Worm (Caenorhabditis elegans) whole organism, late embryonic: Measurements from ENCODE around the gene aat-6.

Source experiments
- ama-1 ChIP-seq: fragments of 150-350 bp; optimal IDR thresholded peaks from 2 replicates; lab custom pipeline; 2014
- ceh-22 ChIP-seq: sonication (generic microtip); optimal IDR thresholded peaks from 2 replicates; lab custom pipeline; 2017; ENCODE audit warnings: missing biosample characterization, missing genetic modification characterization
- fax-1 ChIP-seq: sonication (generic microtip); optimal IDR thresholded peaks from 2 replicates; lab custom pipeline; 2016; ENCODE audit warnings: missing genotype, missing genetic modification characterization, missing compliant biosample characterization
- madf-2 ChIP-seq: sonication (generic microtip); optimal IDR thresholded peaks from 2 replicates; lab custom pipeline; 2017; ENCODE audit warnings: missing genetic modification characterization, missing compliant biosample characterization
- sdc-2 ChIP-seq: sonication (generic microtip); optimal IDR thresholded peaks from 2 replicates; lab custom pipeline; 2016; ENCODE audit warnings: missing genotype, missing genetic modification characterization, missing compliant biosample characterization
- unc-55 ChIP-seq: sonication (generic microtip); optimal IDR thresholded peaks from 2 replicates; lab custom pipeline; 2017; ENCODE audit warnings: missing biosample characterization, missing genetic modification reagents, missing genetic modification characterization

ce11 chrV:11446297-11446696 lies 24.2 kb downstream of the aat-6 start, which contains the start of gene mig-17:
- TF ChIP-seq sdc-2 (tag; lab: Kevin White, UChicago) (no peak), ceh-22 (no peak), madf-2 (tag; lab: Kevin White, UChicago) (no peak), ama-1 (lab: Kevin White, UChicago) (no peak), unc-55 (peak; percentile 36), fax-1 (tag; lab: Kevin White, UChicago) (no peak)
